Worm (Caenorhabditis elegans) whole organism, L4 larva: ENCODE measurements around the gene htp-2.
A peak's percentile ranks its signal among the peaks of the same experiment; 100 is the strongest.

ENCODE experiments used
- F26F4.8 ChIP-seq: fragments of 200-800 bp; sonication (Bioruptor generic); conservative IDR thresholded peaks from 2 replicates; pipeline ENCODE4 v1.3.6; 2022; ENCODE audit warnings: missing genetic modification characterization, missing compliant biosample characterization
- F37D6.2 ChIP-seq: sonication (generic microtip); optimal IDR thresholded peaks from 2 replicates; lab custom pipeline; 2016; ENCODE audit warnings: mild to moderate bottlenecking, missing genetic modification characterization, missing compliant biosample characterization
- R02D3.7 ChIP-seq: fragments of 150-350 bp; sonication (generic microtip); optimal IDR thresholded peaks from 3 replicates; lab custom pipeline; 2014; ENCODE audit warnings: missing biosample characterization, missing genetic modification characterization
- T20F7.1 ChIP-seq: fragments of 200-800 bp; sonication (Bioruptor generic); optimal IDR thresholded peaks from 2 replicates; lab custom pipeline; 2018; ENCODE audit warnings: mild to moderate bottlenecking, missing genetic modification characterization, missing compliant biosample characterization
- T26A8.4 ChIP-seq: fragments of 200-800 bp; sonication (Bioruptor generic); IDR thresholded peaks from 2 replicates; pipeline ENCODE4 v1.3.6; 2022; ENCODE audit warnings: missing genetic modification characterization, missing compliant biosample characterization
- Y48G9A.11 ChIP-seq: fragments of 200-800 bp; sonication (Bioruptor generic); IDR thresholded peaks from 2 replicates; pipeline ENCODE4 v1.3.6; 2022; ENCODE audit warnings: missing genetic modification reagents, missing genetic modification characterization, missing compliant biosample characterization
- Y5F2A.4 ChIP-seq: fragments of 200-800 bp; sonication (Bioruptor generic); optimal IDR thresholded peaks from 2 replicates; lab custom pipeline; 2018; ENCODE audit warnings: mild to moderate bottlenecking, missing genetic modification characterization, missing compliant biosample characterization
- Y75B8A.6 ChIP-seq: fragments of 200-800 bp; sonication (Bioruptor generic); IDR thresholded peaks from 2 replicates; pipeline ENCODE4 v1.3.6; 2022; ENCODE audit warnings: missing genetic modification reagents, missing genetic modification characterization, missing compliant biosample characterization
- ZK546.5 ChIP-seq, 2 experiments: sonication (generic microtip); optimal IDR thresholded peaks; 2 replicates each; lab custom pipeline; 2017; ENCODE audit warnings: missing biosample characterization in 2 of 2, missing genetic modification characterization in 2 of 2
- aha-1 ChIP-seq: fragments of 150-350 bp; peaks from one replicate; lab custom pipeline; 2014; ENCODE audit warnings: missing biosample characterization, missing genetic modification characterization
- aly-2 ChIP-seq: sonication (generic microtip); optimal IDR thresholded peaks from 2 replicates; lab custom pipeline; 2018; ENCODE audit warnings: missing biosample characterization, missing genetic modification characterization
- arid-1 ChIP-seq: fragments of 200-800 bp; sonication (Bioruptor generic); conservative IDR thresholded peaks from 2 replicates; pipeline ENCODE4 v1.3.6; 2022; ENCODE audit warnings: missing genetic modification reagents, missing genetic modification characterization, missing compliant biosample characterization
- ceh-62 ChIP-seq: sonication (generic microtip); optimal IDR thresholded peaks from 2 replicates; lab custom pipeline; 2017; ENCODE audit warnings: missing biosample characterization, missing genetic modification characterization
- ces-1 ChIP-seq: fragments of 150-350 bp; sonication (generic microtip); optimal IDR thresholded peaks from 4 replicates; lab custom pipeline; 2014; ENCODE audit warnings: missing biosample characterization, missing genetic modification reagents, missing genetic modification characterization
- ctbp-1 ChIP-seq: fragments of 200-800 bp; sonication (Bioruptor generic); IDR thresholded peaks from 2 replicates; pipeline ENCODE4 v1.3.6; 2022; ENCODE audit warnings: missing genetic modification reagents, missing genetic modification characterization, missing compliant biosample characterization
- daf-12 ChIP-seq: fragments of 150-350 bp; optimal IDR thresholded peaks from 2 replicates; lab custom pipeline; 2014; ENCODE audit warnings: missing biosample characterization, missing genetic modification reagents, missing genetic modification characterization
- daf-19 ChIP-seq: fragments of 200-800 bp; sonication (Bioruptor generic); conservative IDR thresholded peaks from 2 replicates; pipeline ENCODE4 v1.3.6; 2022; ENCODE audit warnings: missing genetic modification characterization, missing compliant biosample characterization
- dmd-6 ChIP-seq: fragments of 200-800 bp; sonication (Bioruptor generic); IDR thresholded peaks from 2 replicates; pipeline ENCODE4 v1.3.6; 2022; ENCODE audit warnings: missing genetic modification reagents, missing genetic modification characterization, missing compliant biosample characterization
- dmd-8 ChIP-seq: fragments of 200-800 bp; sonication (Bioruptor generic); IDR thresholded peaks from 2 replicates; pipeline ENCODE4 v1.3.6; 2022; ENCODE audit warnings: missing genetic modification characterization, missing compliant biosample characterization
- dmd-9 ChIP-seq: fragments of 200-800 bp; sonication (Bioruptor generic); IDR thresholded peaks from 2 replicates; pipeline ENCODE4 v1.3.6; 2022; ENCODE audit warnings: missing genetic modification reagents, missing genetic modification characterization, missing compliant biosample characterization
- dpl-1 ChIP-seq: fragments of 150-350 bp; optimal IDR thresholded peaks from 2 replicates; lab custom pipeline; 2014; ENCODE audit warnings: missing biosample characterization, missing genetic modification reagents, missing genetic modification characterization
- duxl-1 ChIP-seq: sonication (generic microtip); optimal IDR thresholded peaks from 2 replicates; lab custom pipeline; 2016; ENCODE audit warnings: mild to moderate bottlenecking, missing genetic modification characterization, moderate library complexity, missing compliant biosample characterization; ENCODE audit not compliant: poor library complexity
- fkh-10 ChIP-seq: fragments of 150-350 bp; optimal IDR thresholded peaks from 2 replicates; lab custom pipeline; 2014; ENCODE audit warnings: missing biosample characterization, missing genetic modification reagents, missing genetic modification characterization
- gei-8 ChIP-seq: fragments of 200-800 bp; sonication (Bioruptor generic); optimal IDR thresholded peaks from 2 replicates; lab custom pipeline; 2018; ENCODE audit warnings: mild to moderate bottlenecking, missing genetic modification characterization, missing compliant biosample characterization
- hlh-30 ChIP-seq: sonication (generic microtip); optimal IDR thresholded peaks from 2 replicates; lab custom pipeline; 2017; ENCODE audit warnings: antibody characterized with exemption, mild to moderate bottlenecking, missing genetic modification characterization, missing compliant biosample characterization; ENCODE audit not compliant: insufficient read depth
- hmg-1.1 ChIP-seq: fragments of 200-800 bp; sonication (Bioruptor generic); IDR thresholded peaks from 2 replicates; pipeline ENCODE4 v1.3.6; 2022; ENCODE audit warnings: missing genetic modification reagents, missing genetic modification characterization, missing compliant biosample characterization
- lim-7 ChIP-seq: fragments of 200-800 bp; sonication (Bioruptor generic); IDR thresholded peaks from 2 replicates; pipeline ENCODE4 v1.3.6; 2022; ENCODE audit warnings: missing genetic modification characterization, missing compliant biosample characterization
- lin-1 ChIP-seq: fragments of 200-800 bp; sonication (Bioruptor generic); IDR thresholded peaks from 2 replicates; pipeline ENCODE4 v1.3.6; 2022; ENCODE audit warnings: missing genetic modification reagents, missing genetic modification characterization, missing compliant biosample characterization
- lin-29 ChIP-seq: fragments of 200-800 bp; sonication (Bioruptor generic); IDR thresholded peaks from 2 replicates; pipeline ENCODE4 v1.3.6; 2022; ENCODE audit warnings: missing genetic modification reagents, missing genetic modification characterization, missing compliant biosample characterization
- lin-39 ChIP-seq: fragments of 150-350 bp; optimal IDR thresholded peaks from 2 replicates; lab custom pipeline; 2014; ENCODE audit warnings: missing biosample characterization, missing genetic modification reagents, missing genetic modification characterization
- madf-5 ChIP-seq, 2 experiments: fragments of 200-800 bp; sonication (Bioruptor generic); IDR thresholded peaks; 2 replicates each; pipeline ENCODE4 v1.3.6; 2022; ENCODE audit warnings: missing compliant biosample characterization in 2 of 2, missing genetic modification characterization in 2 of 2
- madf-9 ChIP-seq: fragments of 200-800 bp; sonication (Bioruptor generic); conservative IDR thresholded peaks from 2 replicates; pipeline ENCODE4 v1.3.6; 2022; ENCODE audit warnings: missing genetic modification reagents, missing genetic modification characterization, missing compliant biosample characterization
- mdl-1 ChIP-seq, 2 experiments: fragments of 150-350 bp in 1 of 2; sonication (generic microtip) in 1 of 2; optimal IDR thresholded peaks; 2 replicates each; lab custom pipeline; 2014 to 2017; ENCODE audit warnings: missing biosample characterization in 2 of 2, missing genetic modification characterization in 2 of 2
- mxl-2 ChIP-seq: fragments of 200-800 bp; sonication (Bioruptor generic); conservative IDR thresholded peaks from 2 replicates; pipeline ENCODE4 v1.3.6; 2022; ENCODE audit warnings: missing genetic modification reagents, missing genetic modification characterization, missing compliant biosample characterization
- nhr-11 ChIP-seq: fragments of 150-350 bp; optimal IDR thresholded peaks from 2 replicates; lab custom pipeline; 2014; ENCODE audit warnings: missing biosample characterization, missing genetic modification characterization
- nhr-111 ChIP-seq: fragments of 200-800 bp; sonication (Bioruptor generic); optimal IDR thresholded peaks from 2 replicates; lab custom pipeline; 2018; ENCODE audit warnings: mild to moderate bottlenecking, missing genetic modification characterization, missing compliant biosample characterization
- nhr-42 ChIP-seq: fragments of 200-800 bp; sonication (Bioruptor generic); IDR thresholded peaks from 2 replicates; pipeline ENCODE4 v1.3.6; 2022; ENCODE audit warnings: missing genetic modification characterization, missing compliant biosample characterization
- nhr-6 ChIP-seq: fragments of 150-350 bp; optimal IDR thresholded peaks from 2 replicates; lab custom pipeline; 2014; ENCODE audit warnings: missing biosample characterization, missing genetic modification characterization
- nhr-76 ChIP-seq: fragments of 150-350 bp; optimal IDR thresholded peaks from 2 replicates; lab custom pipeline; 2014; ENCODE audit warnings: missing biosample characterization, missing genetic modification characterization
- pha-4 ChIP-seq, 2 experiments: fragments of 150-350 bp in 1 of 2; fragments of 200-800 bp in 1 of 2; sonication (Bioruptor generic) in 1 of 2; IDR thresholded peaks in 1 of 2; optimal IDR thresholded peaks in 1 of 2; 2 replicates each; pipeline versions ENCODE4 v1.3.6 to Lab custom; 2014 to 2022; ENCODE audit warnings: missing genetic modification characterization in 2 of 2, missing genetic modification reagents in 2 of 2, missing biosample characterization in 1 of 2, missing compliant biosample characterization in 1 of 2
- sdz-12 ChIP-seq: fragments of 200-800 bp; sonication (Bioruptor generic); optimal IDR thresholded peaks from 2 replicates; lab custom pipeline; 2018; ENCODE audit warnings: mild to moderate bottlenecking, missing genetic modification characterization, missing compliant biosample characterization
- set-16 ChIP-seq: fragments of 200-800 bp; sonication (Bioruptor generic); IDR thresholded peaks from 2 replicates; pipeline ENCODE4 v1.3.6; 2022; ENCODE audit warnings: missing genetic modification reagents, missing genetic modification characterization, missing compliant biosample characterization
- skn-1 ChIP-seq: fragments of 150-350 bp; optimal IDR thresholded peaks from 2 replicates; lab custom pipeline; 2014; ENCODE audit warnings: missing biosample characterization, missing genetic modification characterization
- snpc-4 ChIP-seq: fragments of 150-350 bp; optimal IDR thresholded peaks from 2 replicates; lab custom pipeline; 2014; ENCODE audit warnings: missing biosample characterization, missing genetic modification characterization
- spr-1 ChIP-seq: sonication (generic microtip); optimal IDR thresholded peaks from 2 replicates; lab custom pipeline; 2016; ENCODE audit warnings: mild to moderate bottlenecking, missing genetic modification characterization, missing compliant biosample characterization
- unc-130 ChIP-seq: sonication (generic microtip); optimal IDR thresholded peaks from 2 replicates; lab custom pipeline; 2016; ENCODE audit warnings: missing genetic modification reagents, missing genetic modification characterization, missing compliant biosample characterization
- unc-62 ChIP-seq, 3 experiments: fragments of 150-350 bp in 1 of 3; sonication (generic microtip); optimal IDR thresholded peaks in 2 of 3; peaks in 1 of 3; 1 replicate in 1 of 3; 2 replicates in 2 of 3; lab custom pipeline; 2014 to 2017; ENCODE audit warnings: missing biosample characterization in 3 of 3, missing genetic modification characterization in 3 of 3, missing genetic modification reagents in 3 of 3, missing genotype in 1 of 3
- zag-1 ChIP-seq: fragments of 150-350 bp; optimal IDR thresholded peaks from 2 replicates; lab custom pipeline; 2014; ENCODE audit warnings: missing biosample characterization, missing genetic modification characterization
- zfp-2 ChIP-seq: sonication (generic microtip); optimal IDR thresholded peaks from 2 replicates; lab custom pipeline; 2016; ENCODE audit warnings: mild to moderate bottlenecking, missing genetic modification characterization, missing compliant biosample characterization
- zfp-3 ChIP-seq: fragments of 200-800 bp; sonication (Bioruptor generic); conservative IDR thresholded peaks from 2 replicates; pipeline ENCODE4 v1.3.6; 2022; ENCODE audit warnings: missing genetic modification reagents, missing genetic modification characterization, missing compliant biosample characterization
- zip-11 ChIP-seq: fragments of 200-800 bp; sonication (Bioruptor generic); IDR thresholded peaks from 2 replicates; pipeline ENCODE4 v1.3.6; 2022; ENCODE audit warnings: missing genetic modification characterization, missing compliant biosample characterization
- zip-2 ChIP-seq: fragments of 150-350 bp; optimal IDR thresholded peaks from 2 replicates; lab custom pipeline; 2014; ENCODE audit warnings: missing biosample characterization, missing genetic modification characterization

Gene htp-2

DNA sequence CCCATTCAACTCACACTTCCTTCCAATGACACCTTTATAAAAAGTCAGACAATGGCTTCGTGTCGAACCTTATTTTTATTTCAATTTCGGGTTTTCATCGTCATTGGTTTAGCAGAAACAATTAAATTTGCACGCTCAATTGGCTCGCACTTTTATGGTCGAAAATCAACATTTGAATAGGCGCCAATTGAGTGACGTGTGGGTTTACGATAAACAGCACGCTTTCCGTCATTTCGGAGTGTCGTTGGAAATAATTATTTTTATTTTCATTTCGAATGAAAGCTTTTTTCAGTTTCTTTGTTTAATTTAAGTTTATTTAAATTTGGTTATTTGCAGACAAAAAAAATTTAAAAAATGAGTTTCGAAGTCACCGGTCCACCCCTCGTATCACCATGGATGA is 4.2 kb upstream of the htp-2 start, which contains the start of gene exos-2:
Gene exos-2, plus strand, starts transcription at position 330 of the 400 bp plus-strand sequence.
- no peak for TF ChIP-seq mxl-2 (GFP tag; lab: Robert Waterston, UW)
- no peak for TF ChIP-seq F26F4.8 (GFP tag; lab: Robert Waterston, UW)
- TF ChIP-seq dpl-1 (GFP tag; lab: Kevin White, UChicago), result peak; percentile 96
- TF ChIP-seq zip-11 (GFP tag; lab: Robert Waterston, UW), result no peak
- peak; percentile 32 for TF ChIP-seq fkh-10 (GFP tag; lab: Kevin White, UChicago)
- no peak for TF ChIP-seq pha-4 (GFP tag; IDR thresholded peaks at IDR 0.05; lab: Robert Waterston, UW)
- TF ChIP-seq pha-4 (tag; optimal IDR thresholded peaks at IDR 0.05; lab: Kevin White, UChicago), result peak; percentile 17
- TF ChIP-seq Y5F2A.4, result no peak
- no peak for TF ChIP-seq arid-1 (GFP tag; lab: Robert Waterston, UW)
- TF ChIP-seq zip-2 (tag; lab: Kevin White, UChicago), result no peak
- peak; percentile 35 for TF ChIP-seq aha-1 (tag; lab: Kevin White, UChicago)
- no peak for TF ChIP-seq hlh-30 (tag; lab: Kevin White, UChicago)
- no peak for TF ChIP-seq ZK546.5 (tag; optimal IDR thresholded peaks at IDR 0.05; lab: Kevin White, UChicago)
- TF ChIP-seq spr-1 (tag; lab: Kevin White, UChicago), result no peak
- no peak for TF ChIP-seq zag-1 (tag; lab: Kevin White, UChicago)
- TF ChIP-seq daf-19, result no peak
- TF ChIP-seq ceh-62, result no peak
- TF ChIP-seq T20F7.1 (GFP tag; lab: Kevin White, UChicago), result peak; percentile 98
- no peak for TF ChIP-seq lim-7 (GFP tag; lab: Robert Waterston, UW)
- TF ChIP-seq set-16 (GFP tag; lab: Robert Waterston, UW), result no peak
- no peak for TF ChIP-seq madf-9 (GFP tag; lab: Robert Waterston, UW)
- peak; percentile 99 for TF ChIP-seq Y48G9A.11 (GFP tag; lab: Robert Waterston, UW)
- TF ChIP-seq duxl-1 (tag; lab: Kevin White, UChicago), result no peak
- TF ChIP-seq nhr-42 (GFP tag; lab: Robert Waterston, UW), result no peak
- no peak for TF ChIP-seq mdl-1 (tag; optimal IDR thresholded peaks at IDR 0.05; lab: Kevin White, UChicago)
- TF ChIP-seq hmg-1.1 (GFP tag; lab: Robert Waterston, UW), result 0 out of 2 replicates have a peak, but pooled peaks have one; percentile 12
- TF ChIP-seq nhr-111 (GFP tag; lab: Kevin White, UChicago), result no peak
- TF ChIP-seq Y75B8A.6 (GFP tag; lab: Robert Waterston, UW), result no peak
- TF ChIP-seq R02D3.7, result peak; percentile 95
- no peak for TF ChIP-seq unc-62 (GFP tag; optimal IDR thresholded peaks at IDR 0.05 in 1 of 2; lab: Kevin White, UChicago)
- TF ChIP-seq unc-62 (tag; optimal IDR thresholded peaks at IDR 0.05; lab: Kevin White, UChicago), result no peak
- no peak for TF ChIP-seq dmd-9 (GFP tag; lab: Robert Waterston, UW)
- no peak for TF ChIP-seq zfp-2 (tag; lab: Kevin White, UChicago)
- no peak for TF ChIP-seq T26A8.4 (GFP tag; lab: Robert Waterston, UW)
- no peak for TF ChIP-seq lin-1 (GFP tag; lab: Robert Waterston, UW)
- no peak for TF ChIP-seq lin-39 (tag; lab: Kevin White, UChicago)
- no peak for TF ChIP-seq ctbp-1
- TF ChIP-seq nhr-11 (tag; lab: Kevin White, UChicago), result no peak
- TF ChIP-seq dmd-8 (GFP tag; lab: Robert Waterston, UW), result no peak
- no peak for TF ChIP-seq dmd-6 (GFP tag; lab: Robert Waterston, UW)
- TF ChIP-seq lin-29 (GFP tag; lab: Robert Waterston, UW), result no peak
- no peak for TF ChIP-seq sdz-12
- no peak for TF ChIP-seq snpc-4 (tag; lab: Kevin White, UChicago)
- no peak for TF ChIP-seq daf-12
- no peak for TF ChIP-seq aly-2 (tag; lab: Kevin White, UChicago)
- no peak for TF ChIP-seq nhr-76 (tag; lab: Kevin White, UChicago)
- no peak for TF ChIP-seq F37D6.2 (tag; lab: Kevin White, UChicago)
- no peak for TF ChIP-seq madf-5 (GFP tag; IDR thresholded peaks at IDR 0.05; lab: Robert Waterston, UW)
- TF ChIP-seq unc-130, result no peak
- TF ChIP-seq ces-1 (GFP tag; lab: Kevin White, UChicago), result no peak
- TF ChIP-seq nhr-6, result no peak
- TF ChIP-seq gei-8 (GFP tag; lab: Kevin White, UChicago), result no peak
- TF ChIP-seq zfp-3 (GFP tag; lab: Robert Waterston, UW), result no peak
- TF ChIP-seq skn-1 (tag; lab: Kevin White, UChicago), result no peak
